Worm (Caenorhabditis elegans): ENCODE results near the gene hrpl-1.
A peak's percentile ranks its signal among the peaks of the same experiment; 100 is the strongest.

The hrpl-1 gene

ce11 chrII:6937057-6937456, 38.5 kb downstream of the hrpl-1 start:
- TF ChIP-seq lsy-2 (tag; optimal IDR thresholded peaks at IDR 0.05): no peak
- peak; percentile 27 for TF ChIP-seq sma-9 (GFP tag; optimal IDR thresholded peaks at IDR 0.05)
- no peak for TF ChIP-seq sma-9 (tag; optimal IDR thresholded peaks at IDR 0.05)

- TF ChIP-seq unc-62 (GFP tag; optimal IDR thresholded peaks at IDR 0.05): no peak
- TF ChIP-seq nhr-25 (tag; optimal IDR thresholded peaks at IDR 0.05): peak; percentile 36
- no peak for TF ChIP-seq nhr-6 (tag; optimal IDR thresholded peaks at IDR 0.05)
These were observed 41.3 kb downstream of the hrpl-1 start for ce11 chrII:6939873-6940272.

- no peak for TF ChIP-seq lsy-2 (tag; optimal IDR thresholded peaks at IDR 0.05)
- no peak for TF ChIP-seq crh-2 (tag; optimal IDR thresholded peaks at IDR 0.05)
- no peak for TF ChIP-seq nhr-25 (tag; optimal IDR thresholded peaks at IDR 0.05)
- no peak for TF ChIP-seq nhr-12 (tag; optimal IDR thresholded peaks at IDR 0.05)
- no peak for TF ChIP-seq skn-1 (tag; optimal IDR thresholded peaks at IDR 0.05)
These were observed 42.2 kb downstream of the hrpl-1 start for ce11 chrII:6940726-6941230.

- TF ChIP-seq peb-1 (tag; optimal IDR thresholded peaks at IDR 0.05) (no peak), zag-1 (tag; optimal IDR thresholded peaks at IDR 0.05) (peak; percentile 10)
These were observed 43.0 kb downstream of the hrpl-1 start for ce11 chrII:6941520-6941919.

- TF ChIP-seq F13H6.1 (tag; optimal IDR thresholded peaks at IDR 0.05): peak; percentile 64
- peak in 1 of 2 experiments; percentile 25 for TF ChIP-seq lsy-2 (tag; optimal IDR thresholded peaks at IDR 0.05)
- TF ChIP-seq nhr-25 (tag; optimal IDR thresholded peaks at IDR 0.05): no peak
- TF ChIP-seq ztf-1 (GFP tag; conservative IDR thresholded peaks at IDR 0.05): no peak
- TF ChIP-seq nhr-12 (tag; optimal IDR thresholded peaks at IDR 0.05): no peak
- TF ChIP-seq ztf-11 (tag; optimal IDR thresholded peaks at IDR 0.05): no peak
- TF ChIP-seq unc-62 (GFP tag; optimal IDR thresholded peaks at IDR 0.05): no peak
- peak; percentile 30 for TF ChIP-seq fos-1 (tag; optimal IDR thresholded peaks at IDR 0.05)
- no peak for TF ChIP-seq skn-1 (tag; optimal IDR thresholded peaks at IDR 0.05)
- peak; percentile 35 for TF ChIP-seq unc-55 (GFP tag; optimal IDR thresholded peaks at IDR 0.05)
- peak; percentile 49 for TF ChIP-seq C34F6.9 (tag; optimal IDR thresholded peaks at IDR 0.05)
These were observed 44.9 kb downstream of the hrpl-1 start for ce11 chrII:6943299-6944051.

All from whole organism, L2 larva.